Worm (Caenorhabditis elegans) whole organism, midembryonic: ENCODE measurements around the gene F36D4.4.

ENCODE experiments used
- flt-1 ChIP-seq: fragments of 200-800 bp; sonication (Bioruptor generic); IDR thresholded peaks from 2 replicates; pipeline ENCODE4 v1.3.6; 2022; ENCODE audit warnings: missing genetic modification characterization, missing compliant biosample characterization
- klf-2 ChIP-seq: fragments of 200-800 bp; sonication (Bioruptor generic); conservative IDR thresholded peaks from 2 replicates; pipeline ENCODE4 v1.3.6; 2022; ENCODE audit warnings: missing genetic modification reagents, missing genetic modification characterization, missing compliant biosample characterization
- med-1 ChIP-seq: sonication (generic microtip); optimal IDR thresholded peaks from 2 replicates; lab custom pipeline; 2017; ENCODE audit warnings: missing genetic modification characterization, mild to moderate bottlenecking, missing compliant biosample characterization, antibody characterized with exemption, missing genetic modification reagents; ENCODE audit not compliant: insufficient read depth
- tab-1 ChIP-seq: fragments of 200-800 bp; sonication (Bioruptor generic); IDR thresholded peaks from 2 replicates; pipeline ENCODE4 v1.3.6; 2022; ENCODE audit warnings: missing genetic modification characterization, missing compliant biosample characterization
- ztf-23 ChIP-seq: fragments of 200-800 bp; sonication (Bioruptor generic); IDR thresholded peaks from 2 replicates; pipeline ENCODE4 v1.3.6; 2022; ENCODE audit warnings: missing genetic modification reagents, missing genetic modification characterization, missing compliant biosample characterization

ce11 chrV:9376417-9376816, 38.0 kb downstream of the F36D4.4 start, which contains the start of gene E02C12.19:
- TF ChIP-seq flt-1 (GFP tag; lab: Robert Waterston, UW) (no peak), med-1 (no peak), tab-1 (GFP tag; lab: Robert Waterston, UW) (no peak), klf-2 (no peak), ztf-23 (no peak)
